Fruit fly (Drosophila melanogaster) whole organism, adult: ENCODE data around the gene eIF4H2.

Experiments used
- Clk ChIP-seq: fragments of 200-800 bp; sonication (Bioruptor generic); optimal IDR thresholded peaks from 2 replicates; lab custom pipeline; 2017; ENCODE audit warnings: missing biosample characterization, missing genetic modification characterization
- Mnt ChIP-seq: fragments of 200-800 bp; sonication (Bioruptor generic); optimal IDR thresholded peaks from 2 replicates; lab custom pipeline; 2016; ENCODE audit warnings: missing biosample characterization, mild to moderate bottlenecking, missing genetic modification characterization
- toe ChIP-seq: fragments of 200-800 bp; sonication (Bioruptor generic); optimal IDR thresholded peaks from 2 replicates; lab custom pipeline; 2016; ENCODE audit warnings: missing biosample characterization, missing genetic modification characterization

DNA sequence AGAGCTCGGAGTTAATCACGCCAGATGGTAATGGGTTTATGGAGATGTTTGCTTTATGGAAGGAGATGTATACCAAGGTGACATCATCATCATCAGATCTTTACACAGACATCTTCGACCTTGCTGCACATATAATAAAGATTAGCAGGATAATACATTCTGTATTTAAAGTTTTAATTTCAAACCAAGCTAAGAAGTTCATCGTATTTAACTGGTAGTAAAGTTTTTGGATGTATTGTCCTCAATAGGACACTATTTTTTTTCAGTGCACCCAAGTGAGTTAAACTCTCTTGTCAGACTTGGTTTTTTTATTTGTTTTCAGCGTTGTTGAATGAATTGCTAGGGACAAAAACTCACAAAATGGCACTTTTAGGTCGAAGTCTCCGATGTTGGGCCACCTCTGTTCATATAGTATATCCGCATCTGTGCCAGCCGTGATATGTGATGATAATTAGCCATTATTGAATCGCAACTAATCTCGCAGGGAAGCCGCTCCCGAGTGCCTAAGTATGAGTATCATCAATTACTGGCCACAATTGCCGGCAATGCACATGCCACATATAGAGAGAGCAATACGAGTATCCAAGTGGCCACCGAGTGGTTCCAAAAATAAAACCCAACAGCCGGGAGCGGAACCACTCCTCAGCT is 4.5 kb upstream of the eIF4H2 start:
- TF ChIP-seq Mnt (GFP tag; lab: Kevin White, UChicago): no peak
- no peak for TF ChIP-seq Clk (GFP tag; lab: Kevin White, UChicago)
- no peak for TF ChIP-seq toe (GFP tag; lab: Kevin White, UChicago)
